5 worm cellular contexts compared by ENCODE assay signal in genomic region chrIV:14414200-14414599, ce11.
A peak's percentile ranks its signal among the peaks of the same experiment; 100 is the strongest.
TF ChIP-seq lines count a peak whose summit lies in the region.

No protein-coding gene starts in this region.

TF ChIP-seq in whole organism, L1 larva, 84 proteins besides CTCF, POLR2A, EP300 and RAD21 (continued from another document and continues in another):
- TF ChIP-seq ceh-90 (tag; optimal IDR thresholded peaks at IDR 0.05; lab: Kevin White, UChicago): no peak
- no peak for TF ChIP-seq fkh-10 (GFP tag; optimal IDR thresholded peaks at IDR 0.05; lab: Kevin White, UChicago)
- no peak for TF ChIP-seq fos-1 (tag; optimal IDR thresholded peaks at IDR 0.05; lab: Kevin White, UChicago)
- no peak for TF ChIP-seq sup-37 (GFP tag; optimal IDR thresholded peaks at IDR 0.05; lab: Kevin White, UChicago)
- peak in 1 of 2 experiments; percentile 8 for TF ChIP-seq mdl-1 (tag; optimal IDR thresholded peaks at IDR 0.05; lab: Kevin White, UChicago)
- TF ChIP-seq fkh-8 (tag; optimal IDR thresholded peaks at IDR 0.05; lab: Kevin White, UChicago): no peak
- no peak for TF ChIP-seq F16B12.6 (tag; optimal IDR thresholded peaks at IDR 0.05; lab: Kevin White, UChicago)
- TF ChIP-seq blmp-1 (tag; optimal IDR thresholded peaks at IDR 0.05; lab: Kevin White, UChicago): no peak
- no peak for TF ChIP-seq skn-1 (tag; optimal IDR thresholded peaks at IDR 0.05; lab: Kevin White, UChicago)
- no peak for TF ChIP-seq nhr-12 (tag; optimal IDR thresholded peaks at IDR 0.05; lab: Kevin White, UChicago)
- no peak for TF ChIP-seq egl-27 (tag; optimal IDR thresholded peaks at IDR 0.05; lab: Kevin White, UChicago)
- TF ChIP-seq nhr-28 (tag; optimal IDR thresholded peaks at IDR 0.05; lab: Kevin White, UChicago): no peak
- TF ChIP-seq nhr-76 (tag; optimal IDR thresholded peaks at IDR 0.05; lab: Kevin White, UChicago): no peak
- TF ChIP-seq dsc-1 (tag; optimal IDR thresholded peaks at IDR 0.05; lab: Kevin White, UChicago): no peak
- no peak for TF ChIP-seq C04F5.9 (tag; optimal IDR thresholded peaks at IDR 0.05; lab: Kevin White, UChicago)
- TF ChIP-seq tlp-1 (tag; optimal IDR thresholded peaks at IDR 0.05; lab: Kevin White, UChicago): peak; percentile 85
- peak; percentile 42 for TF ChIP-seq jun-1 (tag; optimal IDR thresholded peaks at IDR 0.05; lab: Kevin White, UChicago)
- no peak for TF ChIP-seq C34B4.2 (tag; optimal IDR thresholded peaks at IDR 0.05; lab: Kevin White, UChicago)
- TF ChIP-seq pqm-1 (tag; optimal IDR thresholded peaks at IDR 0.05; lab: Kevin White, UChicago): peak; percentile 87
- TF ChIP-seq swsn-7 (tag; optimal IDR thresholded peaks at IDR 0.05; lab: Kevin White, UChicago): no peak
- TF ChIP-seq unc-130 (tag; optimal IDR thresholded peaks at IDR 0.05; lab: Kevin White, UChicago): no peak
- TF ChIP-seq fkh-4 (tag; optimal IDR thresholded peaks at IDR 0.05; lab: Kevin White, UChicago; ENCODE audit: borderline replicate concordance): no peak
- no peak for TF ChIP-seq efl-3 (GFP tag; optimal IDR thresholded peaks at IDR 0.05; lab: Kevin White, UChicago)
- TF ChIP-seq aly-2 (tag; optimal IDR thresholded peaks at IDR 0.05; lab: Kevin White, UChicago): no peak
- no peak for TF ChIP-seq hlh-17 (GFP tag; optimal IDR thresholded peaks at IDR 0.05; lab: Kevin White, UChicago; ENCODE audit: borderline replicate concordance)
- TF ChIP-seq nhr-237 (tag; optimal IDR thresholded peaks at IDR 0.05; lab: Kevin White, UChicago): no peak
- TF ChIP-seq unc-30 (tag; optimal IDR thresholded peaks at IDR 0.05; lab: Kevin White, UChicago): no peak

TF ChIP-seq in whole organism, L2 larva, 48 proteins besides CTCF, POLR2A, EP300 and RAD21 (continued from another document):
- TF ChIP-seq sma-9 (GFP tag; optimal IDR thresholded peaks at IDR 0.05; lab: Kevin White, UChicago): no peak
- no peak for TF ChIP-seq sma-9 (tag; optimal IDR thresholded peaks at IDR 0.05; lab: Kevin White, UChicago)
- TF ChIP-seq sma-3 (GFP tag; optimal IDR thresholded peaks at IDR 0.05; lab: Kevin White, UChicago): peak; percentile 42
- peak; percentile 76 for TF ChIP-seq skn-1 (tag; optimal IDR thresholded peaks at IDR 0.05; lab: Kevin White, UChicago)
- TF ChIP-seq mab-5 (tag; optimal IDR thresholded peaks at IDR 0.05; lab: Kevin White, UChicago): no peak
- no peak for TF ChIP-seq nhr-6 (tag; optimal IDR thresholded peaks at IDR 0.05; lab: Kevin White, UChicago)
- no peak for TF ChIP-seq ZK546.5 (tag; optimal IDR thresholded peaks at IDR 0.05; lab: Kevin White, UChicago)
- TF ChIP-seq ceh-82 (tag; optimal IDR thresholded peaks at IDR 0.05; lab: Kevin White, UChicago): no peak
- no peak for TF ChIP-seq nhr-129 (tag; optimal IDR thresholded peaks at IDR 0.05; lab: Kevin White, UChicago)
- no peak for TF ChIP-seq C34F6.9 (tag; optimal IDR thresholded peaks at IDR 0.05; lab: Kevin White, UChicago)
- TF ChIP-seq nhr-237 (tag; optimal IDR thresholded peaks at IDR 0.05; lab: Kevin White, UChicago): no peak
- TF ChIP-seq Y55F3AM.14 (GFP tag; optimal IDR thresholded peaks at IDR 0.05; lab: Kevin White, UChicago): no peak
- peak; percentile 61 for TF ChIP-seq gmeb-1 (tag; optimal IDR thresholded peaks at IDR 0.05; lab: Kevin White, UChicago)
- TF ChIP-seq mbf-1 (tag; optimal IDR thresholded peaks at IDR 0.05; lab: Kevin White, UChicago): no peak
- TF ChIP-seq nhr-23 (tag; optimal IDR thresholded peaks at IDR 0.05; lab: Kevin White, UChicago): no peak
- no peak for TF ChIP-seq lin-11 (tag; optimal IDR thresholded peaks at IDR 0.05; lab: Kevin White, UChicago)
- TF ChIP-seq ceh-16 (tag; optimal IDR thresholded peaks at IDR 0.05; lab: Kevin White, UChicago): no peak
- TF ChIP-seq lin-13 (GFP tag; optimal IDR thresholded peaks at IDR 0.05; lab: Kevin White, UChicago): no peak
- TF ChIP-seq zag-1 (tag; optimal IDR thresholded peaks at IDR 0.05; lab: Kevin White, UChicago): no peak

TF ChIP-seq in whole organism, L3 larva, 47 proteins besides CTCF, POLR2A, EP300 and RAD21 (continued from another document):
- TF ChIP-seq skn-1 (tag; optimal IDR thresholded peaks at IDR 0.05; lab: Kevin White, UChicago) (peak; percentile 58), daf-12 (tag; optimal IDR thresholded peaks at IDR 0.05; lab: Kevin White, UChicago) (no peak), elt-2 (tag; optimal IDR thresholded peaks at IDR 0.05; lab: Kevin White, UChicago) (peak; percentile 100), fkh-2 (tag; optimal IDR thresholded peaks at IDR 0.05; lab: Kevin White, UChicago) (no peak), pqm-1 (tag; optimal IDR thresholded peaks at IDR 0.05; lab: Kevin White, UChicago) (peak; percentile 100), fos-1 (tag; optimal IDR thresholded peaks at IDR 0.05; lab: Kevin White, UChicago) (no peak), hmg-11 (tag; optimal IDR thresholded peaks at IDR 0.05; lab: Kevin White, UChicago) (no peak)

TF ChIP-seq in whole organism, L4 larva, 104 proteins besides CTCF, POLR2A, EP300 and RAD21 (continued from another document):
- TF ChIP-seq lin-15B (tag; optimal IDR thresholded peaks at IDR 0.05; lab: Kevin White, UChicago) (no peak), gei-8 (GFP tag; optimal IDR thresholded peaks at IDR 0.05; lab: Kevin White, UChicago) (no peak), ceh-62 (tag; optimal IDR thresholded peaks at IDR 0.05; lab: Kevin White, UChicago) (no peak), cey-2 (tag; optimal IDR thresholded peaks at IDR 0.05; lab: Kevin White, UChicago; ENCODE audit: borderline replicate concordance, insufficient read depth) (peak; percentile 75), pqm-1 (tag; optimal IDR thresholded peaks at IDR 0.05; lab: Kevin White, UChicago) (peak; percentile 99), dve-1 (tag; optimal IDR thresholded peaks at IDR 0.05; lab: Kevin White, UChicago; ENCODE audit: insufficient read depth) (peak; percentile 98), nhr-28 (tag; optimal IDR thresholded peaks at IDR 0.05; lab: Kevin White, UChicago) (peak; percentile 87), lin-29 (GFP tag; IDR thresholded peaks at IDR 0.05; lab: Robert Waterston, UW) (no peak), pha-4 (GFP tag; IDR thresholded peaks at IDR 0.05; lab: Robert Waterston, UW) (peak; percentile 67; the same call in 1 of the 2 replicates), pha-4 (tag; optimal IDR thresholded peaks at IDR 0.05; lab: Kevin White, UChicago) (no peak), hlh-30 (tag; optimal IDR thresholded peaks at IDR 0.05; lab: Kevin White, UChicago; ENCODE audit: insufficient read depth) (peak; percentile 65), dmd-6 (GFP tag; IDR thresholded peaks at IDR 0.05; lab: Robert Waterston, UW) (peak; percentile 99), mxl-2 (GFP tag; conservative IDR thresholded peaks at IDR 0.05; lab: Robert Waterston, UW) (no peak), lin-1 (GFP tag; IDR thresholded peaks at IDR 0.05; lab: Robert Waterston, UW) (peak; percentile 88), mdl-1 (tag; optimal IDR thresholded peaks at IDR 0.05; lab: Kevin White, UChicago) (peak in 1 of 2 experiments; percentile 68), dpl-1 (GFP tag; optimal IDR thresholded peaks at IDR 0.05; lab: Kevin White, UChicago) (peak; percentile 15)

TF ChIP-seq in whole organism, young adult, 124 proteins besides CTCF, POLR2A, EP300 and RAD21 (continued from another document):
- TF ChIP-seq F55B11.4 (tag; optimal IDR thresholded peaks at IDR 0.05; lab: Kevin White, UChicago; ENCODE audit: borderline replicate concordance, insufficient read depth): no peak
- TF ChIP-seq egl-44 (GFP tag; IDR thresholded peaks at IDR 0.05; lab: Robert Waterston, UW): no peak
- TF ChIP-seq lin-54 (GFP tag; optimal IDR thresholded peaks at IDR 0.05; lab: Kevin White, UChicago): peak; percentile 8
- peak; percentile 86 for TF ChIP-seq nhr-80 (tag; optimal IDR thresholded peaks at IDR 0.05; lab: Kevin White, UChicago)
- no peak for TF ChIP-seq F49E8.2 (tag; optimal IDR thresholded peaks at IDR 0.05; lab: Kevin White, UChicago; ENCODE audit: insufficient read depth)
- TF ChIP-seq bed-2 (GFP tag; IDR thresholded peaks at IDR 0.05; lab: Robert Waterston, UW): no peak
- TF ChIP-seq somi-1 (GFP tag; optimal IDR thresholded peaks at IDR 0.05; lab: Kevin White, UChicago): no peak
- peak; percentile 90 for TF ChIP-seq hmg-1.2 (GFP tag; IDR thresholded peaks at IDR 0.05; lab: Robert Waterston, UW)
- peak; percentile 27 for TF ChIP-seq tbp1 (GFP tag; optimal IDR thresholded peaks at IDR 0.05; lab: Kevin White, UChicago)
- no peak for TF ChIP-seq ztf-26 (tag; optimal IDR thresholded peaks at IDR 0.05; lab: Kevin White, UChicago)
- no peak for TF ChIP-seq madf-3 (GFP tag; IDR thresholded peaks at IDR 0.05; lab: Robert Waterston, UW)
- TF ChIP-seq sptf-2 (GFP tag; optimal IDR thresholded peaks at IDR 0.05; lab: Kevin White, UChicago): no peak
- no peak for TF ChIP-seq snpc-1.1 (tag; optimal IDR thresholded peaks at IDR 0.05; lab: Kevin White, UChicago; ENCODE audit: insufficient read depth)
- TF ChIP-seq nfyb-1 (GFP tag; IDR thresholded peaks at IDR 0.05; lab: Robert Waterston, UW): no peak
- no peak for TF ChIP-seq hmg-20 (GFP tag; IDR thresholded peaks at IDR 0.05; lab: Robert Waterston, UW)
- TF ChIP-seq mcd-1 (GFP tag; IDR thresholded peaks at IDR 0.05; lab: Robert Waterston, UW): no peak
- TF ChIP-seq F22D6.2 (tag; optimal IDR thresholded peaks at IDR 0.05; lab: Kevin White, UChicago): no peak
- TF ChIP-seq zim-3 (tag; optimal IDR thresholded peaks at IDR 0.05; lab: Kevin White, UChicago): no peak
- no peak for TF ChIP-seq F52B5.7 (tag; optimal IDR thresholded peaks at IDR 0.05; lab: Kevin White, UChicago)
- TF ChIP-seq ceh-58 (GFP tag; IDR thresholded peaks at IDR 0.05; lab: Robert Waterston, UW): no peak
- no peak for TF ChIP-seq ceh-27 (GFP tag; optimal IDR thresholded peaks at IDR 0.05; lab: Kevin White, UChicago)
- TF ChIP-seq nhr-90 (tag; optimal IDR thresholded peaks at IDR 0.05; lab: Kevin White, UChicago): no peak
- no peak for TF ChIP-seq aptf-3 (GFP tag; IDR thresholded peaks at IDR 0.05; lab: Robert Waterston, UW)
- no peak for TF ChIP-seq Y56A3A.18 (GFP tag; IDR thresholded peaks at IDR 0.05; lab: Robert Waterston, UW)
- TF ChIP-seq aptf-2 (GFP tag; conservative IDR thresholded peaks at IDR 0.05; lab: Robert Waterston, UW): no peak
- no peak for TF ChIP-seq unc-130 (GFP tag; optimal IDR thresholded peaks at IDR 0.05; lab: Kevin White, UChicago)
- TF ChIP-seq ztf-28 (GFP tag; IDR thresholded peaks at IDR 0.05; lab: Robert Waterston, UW): no peak
- TF ChIP-seq hlh-26 (GFP tag; conservative IDR thresholded peaks at IDR 0.05; lab: Robert Waterston, UW): no peak
- no peak for TF ChIP-seq C06A6.2 (GFP tag; conservative IDR thresholded peaks at IDR 0.05; lab: Robert Waterston, UW)
- TF ChIP-seq madf-10 (tag; optimal IDR thresholded peaks at IDR 0.05; lab: Kevin White, UChicago): peak; percentile 28
- TF ChIP-seq bed-1 (GFP tag; IDR thresholded peaks at IDR 0.05; lab: Robert Waterston, UW): no peak
- TF ChIP-seq ztf-22 (GFP tag; optimal IDR thresholded peaks at IDR 0.05; lab: Kevin White, UChicago): peak; percentile 6
- no peak for TF ChIP-seq F10E7.11 (tag; optimal IDR thresholded peaks at IDR 0.05; lab: Kevin White, UChicago)
- no peak for TF ChIP-seq dox-1 (GFP tag; IDR thresholded peaks at IDR 0.05; lab: Robert Waterston, UW)
- TF ChIP-seq ceh-40 (GFP tag; IDR thresholded peaks at IDR 0.05; lab: Robert Waterston, UW): no peak
- no peak for TF ChIP-seq F39B2.1 (GFP tag; IDR thresholded peaks at IDR 0.05; lab: Robert Waterston, UW)
- peak; percentile 14 for TF ChIP-seq atf-7 (tag; optimal IDR thresholded peaks at IDR 0.05; lab: Kevin White, UChicago)
- no peak for TF ChIP-seq dpff-1 (tag; optimal IDR thresholded peaks at IDR 0.05; lab: Kevin White, UChicago)
TF ChIP-seq in whole organism, young adult: peak in this region for 10.
